Fruit fly (Drosophila melanogaster) whole organism: ENCODE results near the gene CG6793.

Source experiments
- CG8478 ChIP-seq: fragments of >200 bp; optimal IDR thresholded peaks from 2 replicates; lab custom pipeline; 2018; ENCODE audit warnings: inconsistent platforms
- EcR ChIP-seq, 2 experiments: fragments of >200 bp; optimal IDR thresholded peaks; 2 replicates each; lab custom pipeline; 2017; ENCODE audit warnings: missing biosample characterization in 2 of 2, missing genetic modification characterization in 2 of 2, missing genetic modification reagents in 2 of 2
- psq ChIP-seq: fragments of >200 bp; optimal IDR thresholded peaks from 2 replicates; lab custom pipeline; 2017
- usp ChIP-seq: fragments of >200 bp; optimal IDR thresholded peaks from 2 replicates; lab custom pipeline; 2017; ENCODE audit warnings: missing biosample characterization, missing genetic modification characterization, mixed read lengths

dm6 chr3L:12002321-12003248, 39.6 kb upstream of the CG6793 start, which contains the start of the genes Pop2 and CG6928:
- TF ChIP-seq EcR (GFP tag; optimal IDR thresholded peaks at IDR 0.05; lab: Kevin White, UChicago), result no peak
- no peak for TF ChIP-seq CG8478 (lab: Kevin White, UChicago)
- no peak for TF ChIP-seq usp (GFP tag; lab: Kevin White, UChicago)
- no peak for TF ChIP-seq psq (lab: Kevin White, UChicago)
